Worm (Caenorhabditis elegans): ENCODE data around the gene C17F4.12.

- no peak for TF ChIP-seq pes-1 (GFP tag; IDR thresholded peaks at IDR 0.05)
- no peak for TF ChIP-seq ama-1 (optimal IDR thresholded peaks at IDR 0.05)
- TF ChIP-seq B0310.2 (tag; optimal IDR thresholded peaks at IDR 0.05) = no peak
- TF ChIP-seq flt-1 (GFP tag; IDR thresholded peaks at IDR 0.05) = no peak
- TF ChIP-seq ceh-36 (tag; optimal IDR thresholded peaks at IDR 0.05) = no peak
- no peak for TF ChIP-seq hnd-1 (tag; optimal IDR thresholded peaks at IDR 0.05)
- no peak for TF ChIP-seq hmbx-1 (tag; optimal IDR thresholded peaks at IDR 0.05)
- no peak for TF ChIP-seq ets-7 (tag; optimal IDR thresholded peaks at IDR 0.05)
- TF ChIP-seq tbx-37 (GFP tag; conservative IDR thresholded peaks at IDR 0.05) = no peak
- no peak for TF ChIP-seq F13C5.2 (tag; optimal IDR thresholded peaks at IDR 0.05)
- TF ChIP-seq scrt-1 (GFP tag; IDR thresholded peaks at IDR 0.05) = no peak
- no peak for TF ChIP-seq tra-4 (tag; optimal IDR thresholded peaks at IDR 0.05)
Measured at ce11 chrII:3264704-3265103, 20.7 kb upstream of the C17F4.12 start.
